Worm (Caenorhabditis elegans): Measurements from ENCODE around the gene srx-78.

The srx-78 gene

DNA sequence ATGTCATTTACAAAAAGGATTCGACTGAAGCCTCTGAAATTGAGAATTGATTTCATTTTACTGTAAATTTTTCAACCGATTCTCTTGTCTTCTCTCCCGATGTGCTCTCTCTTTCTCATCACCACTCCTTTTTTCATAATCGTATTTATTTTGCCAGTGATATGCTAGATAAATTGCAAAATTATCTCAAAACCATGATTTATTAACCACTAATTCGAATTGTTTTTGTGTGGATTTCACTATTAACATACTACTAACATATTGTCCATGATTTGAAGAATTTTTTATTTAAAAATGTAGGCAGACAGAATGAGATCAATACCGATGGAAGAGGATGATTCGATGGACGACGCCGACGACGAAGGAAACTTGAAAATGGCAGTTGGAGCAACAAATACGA, 27.7 kb upstream of the srx-78 start, which contains the start of gene C25D7.10:
Gene C25D7.10 (plus strand): TSS at position 301 of the 400 bp plus-strand sequence.
- TF ChIP-seq cebp-2 (GFP tag; IDR thresholded peaks at IDR 0.05) (0 out of 2 replicates have a peak, but pooled peaks have one; percentile 65), madf-6 (GFP tag; IDR thresholded peaks at IDR 0.05) (0 out of 2 replicates have a peak, but pooled peaks have one; percentile 23), nhr-179 (tag; optimal IDR thresholded peaks at IDR 0.05) (no peak)

DNA sequence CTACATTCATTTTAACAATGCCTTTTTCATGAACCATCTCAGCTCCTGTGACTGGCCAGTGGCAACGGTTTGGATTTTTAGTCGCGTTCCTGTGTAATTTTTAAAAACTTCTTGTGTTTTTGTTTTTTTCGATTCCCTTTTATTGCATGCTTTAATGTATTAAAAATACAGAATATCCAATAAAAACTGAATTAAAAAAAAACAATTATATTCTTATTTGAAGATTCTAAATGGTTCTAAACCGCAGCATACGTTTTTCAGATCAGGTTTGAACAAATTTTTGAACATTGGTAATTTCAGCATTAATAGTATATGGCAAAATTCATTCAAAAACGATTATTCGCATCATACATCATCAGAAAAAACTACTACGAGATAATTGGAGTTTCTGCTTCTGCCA, 26.5 kb upstream of the srx-78 start, which contains the start of gene dnj-3:
Gene dnj-3 (plus strand): TSS at position 301 of the 400 bp plus-strand sequence.
- TF ChIP-seq C06A6.2 (GFP tag; conservative IDR thresholded peaks at IDR 0.05) (no peak), ztf-25 (GFP tag; IDR thresholded peaks at IDR 0.05) (no peak), nfyb-1 (GFP tag; IDR thresholded peaks at IDR 0.05) (no peak), snpc-3.4 (tag; optimal IDR thresholded peaks at IDR 0.05) (no peak)

DNA sequence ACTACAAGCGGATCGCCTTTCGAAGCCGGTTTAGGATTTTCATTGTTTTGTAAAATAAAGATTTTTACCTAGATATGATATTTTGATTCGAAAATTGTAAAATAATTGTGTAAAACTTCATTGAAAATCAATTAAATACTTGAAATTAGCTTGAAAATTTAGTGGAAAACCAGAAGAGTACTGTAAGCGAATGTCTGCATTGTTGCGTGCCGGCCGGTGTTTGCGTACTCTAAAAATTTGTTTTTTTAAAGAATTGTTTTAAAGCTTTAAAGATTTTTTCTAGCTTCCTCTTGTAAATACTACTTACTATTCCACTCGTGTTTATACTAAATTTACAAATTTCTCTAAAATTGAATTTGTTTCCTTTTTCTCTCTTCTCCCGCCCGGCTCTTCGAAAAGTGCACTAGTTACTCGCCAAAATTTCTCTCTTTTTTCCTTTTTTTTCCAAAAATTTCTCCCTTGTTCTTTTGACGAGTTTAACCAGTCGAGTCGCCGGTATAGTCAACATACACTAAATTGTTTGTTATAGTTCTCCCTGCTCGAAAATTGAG, 25.3 kb upstream of the srx-78 start:
- TF ChIP-seq hrde-1 (tag; optimal IDR thresholded peaks at IDR 0.05; ENCODE audit: borderline replicate concordance) = no peak
- TF ChIP-seq lsl-1 (GFP tag; optimal IDR thresholded peaks at IDR 0.05) = peak; percentile 62
- no peak for TF ChIP-seq egl-18 (GFP tag; IDR thresholded peaks at IDR 0.05)
- TF ChIP-seq D2030.7 (GFP tag; IDR thresholded peaks at IDR 0.05) = peak; percentile 42; the same call in 1 of the 2 replicates
- no peak for TF ChIP-seq mcd-1 (GFP tag; IDR thresholded peaks at IDR 0.05)
- no peak for TF ChIP-seq sptf-2 (GFP tag; optimal IDR thresholded peaks at IDR 0.05)

DNA sequence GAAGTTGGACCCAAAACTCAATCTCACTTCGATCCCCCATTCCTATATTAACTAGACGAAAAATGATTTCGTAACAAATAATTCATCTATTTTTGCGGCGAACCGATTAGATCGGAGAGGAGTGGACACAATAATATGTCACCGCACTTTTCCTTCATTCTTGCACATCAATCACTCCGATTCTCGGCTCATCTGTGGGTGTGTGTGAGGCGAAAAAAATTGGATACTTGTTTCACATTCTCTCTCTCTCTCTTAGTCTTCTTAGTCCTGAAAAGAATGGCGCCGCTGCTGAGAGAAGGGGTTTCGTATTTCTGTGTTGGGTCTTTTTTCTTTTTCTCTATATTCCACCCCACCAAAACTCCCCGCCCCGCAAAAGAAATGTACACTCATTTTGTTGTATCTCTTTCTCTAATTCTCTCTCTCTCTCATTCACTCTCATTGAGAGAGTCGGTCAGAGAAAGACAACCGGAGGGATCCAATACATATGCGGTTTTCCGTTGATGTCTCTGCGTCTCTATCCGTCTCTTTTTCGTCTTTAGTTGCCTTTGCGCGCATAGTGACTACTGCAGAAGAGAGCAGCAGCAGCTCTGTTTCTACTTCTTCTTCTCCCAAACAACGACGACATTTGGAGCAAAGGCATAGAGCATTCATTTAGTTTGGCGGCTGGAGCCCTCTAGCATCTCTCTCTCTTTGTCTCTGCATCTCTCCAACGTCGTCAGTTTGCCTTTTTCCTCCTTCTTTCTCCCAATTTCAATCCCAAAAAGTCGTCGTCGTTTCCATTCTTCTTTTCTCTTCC, 23.6 kb upstream of the srx-78 start, which contains the start of gene unc-76:
Gene unc-76 (plus strand): TSS at position 746 of the 796 bp plus-strand sequence.
- TF ChIP-seq madf-10 (tag; optimal IDR thresholded peaks at IDR 0.05) (peak; percentile 20), aptf-2 (GFP tag; conservative IDR thresholded peaks at IDR 0.05) (no peak), ceh-27 (GFP tag; optimal IDR thresholded peaks at IDR 0.05) (peak; percentile 13), F37B4.10 (GFP tag; IDR thresholded peaks at IDR 0.05) (no peak), ztf-18 (tag; optimal IDR thresholded peaks at IDR 0.05) (peak; percentile 29), attf-5 (GFP tag; optimal IDR thresholded peaks at IDR 0.05) (peak; percentile 38), cebp-1 (GFP tag; IDR thresholded peaks at IDR 0.05) (no peak), cebp-1 (tag; optimal IDR thresholded peaks at IDR 0.05) (peak; percentile 67), hmg-1.2 (GFP tag; IDR thresholded peaks at IDR 0.05) (peak; percentile 69), K11D2.4 (GFP tag; IDR thresholded peaks at IDR 0.05) (peak; percentile 56; the same call in 1 of the 2 replicates), snpc-1.1 (tag; optimal IDR thresholded peaks at IDR 0.05; ENCODE audit: insufficient read depth) (no peak), tbp1 (GFP tag; optimal IDR thresholded peaks at IDR 0.05) (peak; percentile 10), mcd-1 (GFP tag; IDR thresholded peaks at IDR 0.05) (peak; percentile 51), zfh-2 (GFP tag; conservative IDR thresholded peaks at IDR 0.05) (peak; percentile 53; the same call in 1 of the 2 replicates), B0336.3 (GFP tag; IDR thresholded peaks at IDR 0.05) (peak; percentile 39; the same call in 1 of the 2 replicates), egrh-3 (GFP tag; IDR thresholded peaks at IDR 0.05) (0 out of 2 replicates have a peak, but pooled peaks have one; percentile 15), B0261.1 (tag; optimal IDR thresholded peaks at IDR 0.05) (no peak), snpc-4 (GFP tag; optimal IDR thresholded peaks at IDR 0.05) (no peak), snpc-4 (tag; optimal IDR thresholded peaks at IDR 0.05) (peak in 2 of 4 experiments; percentile 34 to 55), lin-40 (tag; optimal IDR thresholded peaks at IDR 0.05) (peak; percentile 76), K12H6.12 (tag; optimal IDR thresholded peaks at IDR 0.05) (peak; percentile 89)
